Worm (Caenorhabditis elegans) whole organism, L4/young adult: ENCODE results near the gene lbp-1.

ENCODE experiments used
- W03F9.2 ChIP-seq: fragments of 150-350 bp; optimal IDR thresholded peaks from 2 replicates; lab custom pipeline; 2014; ENCODE audit warnings: missing biosample characterization, missing genetic modification characterization
- dao-5 ChIP-seq: sonication (generic microtip); optimal IDR thresholded peaks from 2 replicates; lab custom pipeline; 2016; ENCODE audit warnings: missing genotype, missing genetic modification characterization, moderate library complexity, missing compliant biosample characterization
- him-1 ChIP-seq: sonication (generic microtip); optimal IDR thresholded peaks from 2 replicates; lab custom pipeline; 2016; ENCODE audit warnings: missing genotype, missing genetic modification reagents, missing genetic modification characterization, missing compliant biosample characterization

DNA sequence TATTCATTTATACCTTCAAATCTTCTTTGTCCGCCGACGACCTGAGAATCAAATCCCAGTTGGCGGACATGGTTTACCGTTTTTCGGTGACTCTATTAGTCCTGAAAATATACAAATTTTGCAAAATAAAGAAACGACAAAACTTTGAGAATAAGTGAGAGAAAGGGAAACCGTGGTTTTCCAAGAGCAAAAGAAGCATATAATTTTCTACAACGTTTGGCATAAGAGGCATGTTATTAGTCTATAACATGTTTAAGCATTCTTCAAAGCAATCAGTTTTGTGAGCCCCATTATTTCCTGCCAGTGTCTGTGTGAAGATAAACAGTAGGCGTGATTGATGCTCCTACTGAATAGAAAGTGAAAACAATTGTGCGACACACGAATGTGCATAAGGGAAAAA, 21.2 kb downstream of the lbp-1 start, which contains the start of gene K09C4.10:
- TF ChIP-seq dao-5 (no peak), him-1 (tag; lab: Kevin White, UChicago) (no peak), W03F9.2 (tag; lab: Kevin White, UChicago) (no peak)
